Worm (Caenorhabditis elegans): ENCODE data around the gene F55B11.6.

ce11 chrIV:14389070-14389469 is 28.0 kb downstream of the F55B11.6 start:
- no peak for TF ChIP-seq dao-5 (tag; optimal IDR thresholded peaks at IDR 0.05)
- TF ChIP-seq him-1 (tag; optimal IDR thresholded peaks at IDR 0.05), result no peak
- no peak for TF ChIP-seq W03F9.2 (tag; optimal IDR thresholded peaks at IDR 0.05)
